Fruit fly (Drosophila melanogaster) whole organism, embryonic: ENCODE results near the gene CG4009.

ENCODE experiments used
- B-H1 ChIP-seq: fragments of 200-800 bp; sonication (Bioruptor generic); IDR thresholded peaks from 3 replicates; pipeline ENCODE4 v1.3.6; 2022; ENCODE audit warnings: missing biosample characterization, missing genetic modification characterization
- Bgb ChIP-seq: fragments of 200-800 bp; sonication (Bioruptor generic); IDR thresholded peaks from 2 replicates; pipeline ENCODE4 v1.3.6; 2022; ENCODE audit warnings: missing biosample characterization, missing genetic modification characterization; ENCODE audit not compliant: partially characterized antibody
- CG10321 ChIP-seq: fragments of 200-800 bp; sonication (Bioruptor generic); IDR thresholded peaks from 2 replicates; pipeline ENCODE4 v1.3.6; 2022; ENCODE audit warnings: missing biosample characterization, missing genetic modification characterization
- CG12219 ChIP-seq: fragments of 200-800 bp; sonication (Bioruptor generic); optimal IDR thresholded peaks from 3 replicates; lab custom pipeline; 2018; ENCODE audit warnings: missing biosample characterization, mild to moderate bottlenecking, missing genetic modification characterization
- CG12391 ChIP-seq: fragments of 200-800 bp; sonication (Bioruptor generic); optimal IDR thresholded peaks from 3 replicates; lab custom pipeline; 2018; ENCODE audit warnings: missing biosample characterization, mild to moderate bottlenecking, missing genetic modification characterization, moderate library complexity
- CG1602 ChIP-seq: fragments of 200-800 bp; sonication (Bioruptor generic); optimal IDR thresholded peaks from 3 replicates; lab custom pipeline; 2016; ENCODE audit warnings: missing biosample characterization, missing genetic modification characterization
- CG18262 ChIP-seq: fragments of 200-800 bp; optimal IDR thresholded peaks from 3 replicates; lab custom pipeline; 2019; ENCODE audit warnings: missing biosample characterization, mild to moderate bottlenecking, missing genetic modification characterization, moderate library complexity
- CG18619 ChIP-seq: fragments of 200-800 bp; sonication (Bioruptor generic); optimal IDR thresholded peaks from 3 replicates; lab custom pipeline; 2017; ENCODE audit warnings: missing biosample characterization, mild to moderate bottlenecking, missing genetic modification characterization
- CG2116 ChIP-seq: fragments of 200-800 bp; sonication (Bioruptor generic); optimal IDR thresholded peaks from 3 replicates; lab custom pipeline; 2018; ENCODE audit warnings: missing biosample characterization, mild to moderate bottlenecking, missing genetic modification characterization
- CG30020 ChIP-seq: fragments of 200-800 bp; optimal IDR thresholded peaks from 2 replicates; lab custom pipeline; 2019; ENCODE audit warnings: missing biosample characterization, mild to moderate bottlenecking, missing genetic modification characterization, moderate library complexity
- CG31388 ChIP-seq: fragments of 200-800 bp; sonication (Bioruptor generic); optimal IDR thresholded peaks from 2 replicates; lab custom pipeline; 2016; ENCODE audit warnings: missing biosample characterization, missing genetic modification characterization
- CG42726 ChIP-seq: fragments of 200-800 bp; sonication (Bioruptor generic); IDR thresholded peaks from 2 replicates; pipeline ENCODE4 v1.3.6; 2022; ENCODE audit warnings: missing biosample characterization, missing genetic modification characterization; ENCODE audit not compliant: partially characterized antibody
- CG4360 ChIP-seq: fragments of 200-800 bp; sonication (Bioruptor generic); IDR thresholded peaks from 2 replicates; pipeline ENCODE4 v1.3.6; 2022; ENCODE audit warnings: missing biosample characterization, missing genetic modification characterization
- CG4707 ChIP-seq: fragments of 200-800 bp; sonication (Bioruptor generic); optimal IDR thresholded peaks from 2 replicates; lab custom pipeline; 2018; ENCODE audit warnings: missing biosample characterization, mild to moderate bottlenecking, missing genetic modification characterization, moderate library complexity
- CG9797 ChIP-seq: fragments of 200-800 bp; sonication (Bioruptor generic); optimal IDR thresholded peaks from 3 replicates; lab custom pipeline; 2018; ENCODE audit warnings: missing biosample characterization, mild to moderate bottlenecking, missing genetic modification characterization
- CG9932 ChIP-seq: fragments of 200-800 bp; sonication (Bioruptor generic); IDR thresholded peaks from 2 replicates; pipeline ENCODE4 v1.3.6; 2022; ENCODE audit warnings: missing biosample characterization, missing genetic modification characterization
- D ChIP-seq, 2 experiments: fragments of 200-800 bp in 1 of 2; fragments of >200 bp in 1 of 2; sonication (Bioruptor generic) in 1 of 2; optimal IDR thresholded peaks; 2 replicates in 1 of 2; 3 replicates in 1 of 2; lab custom pipeline; 2017; ENCODE audit warnings: mild to moderate bottlenecking in 1 of 2, missing biosample characterization in 1 of 2, missing genetic modification characterization in 1 of 2, missing genetic modification reagents in 1 of 2
- Doc3 ChIP-seq: fragments of 200-800 bp; sonication (Bioruptor generic); IDR thresholded peaks from 3 replicates; pipeline ENCODE4 v1.3.6; 2022; ENCODE audit warnings: missing biosample characterization, missing genetic modification characterization; ENCODE audit not compliant: partially characterized antibody
- E2f1 ChIP-seq: fragments of 200-800 bp; sonication (Bioruptor generic); IDR thresholded peaks from 2 replicates; pipeline ENCODE4 v1.3.6; 2022; ENCODE audit warnings: missing biosample characterization, missing genetic modification characterization
- Ets97D ChIP-seq: fragments of 200-800 bp; sonication (Bioruptor generic); optimal IDR thresholded peaks from 3 replicates; lab custom pipeline; 2016; ENCODE audit warnings: missing biosample characterization, missing genetic modification characterization
- HHEX ChIP-seq: fragments of 200-800 bp; sonication (Bioruptor generic); optimal IDR thresholded peaks from 3 replicates; lab custom pipeline; 2017; ENCODE audit warnings: missing biosample characterization, mild to moderate bottlenecking, missing genetic modification characterization, missing genetic modification reagents
- Jarid2 ChIP-seq: fragments of 200-800 bp; sonication (Bioruptor generic); optimal IDR thresholded peaks from 3 replicates; lab custom pipeline; 2017; ENCODE audit warnings: mild to moderate bottlenecking, missing biosample characterization, missing genetic modification reagents, missing genetic modification characterization
- Ravus ChIP-seq: fragments of 200-800 bp; sonication (Bioruptor generic); IDR thresholded peaks from 2 replicates; pipeline ENCODE4 v1.3.6; 2022; ENCODE audit warnings: missing biosample characterization, missing genetic modification characterization
- Rx ChIP-seq: fragments of 200-800 bp; sonication (Bioruptor generic); IDR thresholded peaks from 2 replicates; pipeline ENCODE4 v1.3.6; 2022; ENCODE audit warnings: missing biosample characterization, missing genetic modification characterization
- Sry-δ ChIP-seq: fragments of 200-800 bp; sonication (Bioruptor generic); optimal IDR thresholded peaks from 2 replicates; lab custom pipeline; 2016; ENCODE audit warnings: missing biosample characterization, missing genetic modification characterization
- TFAM ChIP-seq: fragments of 200-800 bp; sonication (Bioruptor generic); optimal IDR thresholded peaks from 2 replicates; lab custom pipeline; 2017; ENCODE audit warnings: missing biosample characterization, missing genetic modification characterization, inconsistent platforms
- Vsx1 ChIP-seq: fragments of 200-800 bp; sonication (Bioruptor generic); optimal IDR thresholded peaks from 2 replicates; lab custom pipeline; 2017; ENCODE audit warnings: missing biosample characterization, mild to moderate bottlenecking, missing genetic modification characterization, missing genetic modification reagents
- ash1 ChIP-seq: fragments of 200-800 bp; sonication (Bioruptor generic); optimal IDR thresholded peaks from 2 replicates; lab custom pipeline; 2018; ENCODE audit warnings: missing biosample characterization, mild to moderate bottlenecking, missing genetic modification characterization
- az2 ChIP-seq: fragments of 200-800 bp; sonication (Bioruptor generic); optimal IDR thresholded peaks from 3 replicates; lab custom pipeline; 2016; ENCODE audit warnings: missing biosample characterization, missing genetic modification characterization
- btn ChIP-seq: fragments of 200-800 bp; sonication (Bioruptor generic); optimal IDR thresholded peaks from 2 replicates; lab custom pipeline; 2016; ENCODE audit warnings: missing biosample characterization, missing genetic modification characterization
- cas ChIP-seq: fragments of 200-800 bp; sonication (Bioruptor generic); IDR thresholded peaks from 2 replicates; pipeline ENCODE4 v1.3.6; 2022; ENCODE audit warnings: missing biosample characterization, missing genetic modification characterization
- cg ChIP-seq: fragments of 200-800 bp; sonication (Bioruptor generic); optimal IDR thresholded peaks from 3 replicates; lab custom pipeline; 2019; ENCODE audit warnings: missing biosample characterization, mild to moderate bottlenecking, missing genetic modification characterization, moderate library complexity
- chinmo ChIP-seq: fragments of 200-800 bp; sonication (Bioruptor generic); IDR thresholded peaks from 4 replicates; pipeline ENCODE4 v1.3.6; 2022; ENCODE audit warnings: missing biosample characterization, missing genetic modification characterization; ENCODE audit not compliant: partially characterized antibody
- dan ChIP-seq: fragments of 200-800 bp; sonication (Bioruptor generic); IDR thresholded peaks from 2 replicates; pipeline ENCODE4 v1.3.6; 2022; ENCODE audit warnings: missing biosample characterization, missing genetic modification characterization
- fd3F ChIP-seq: fragments of 200-800 bp; sonication (Bioruptor generic); optimal IDR thresholded peaks from 2 replicates; lab custom pipeline; 2018; ENCODE audit warnings: missing biosample characterization, mild to moderate bottlenecking, missing genetic modification characterization, moderate library complexity
- gce ChIP-seq: fragments of 200-800 bp; sonication (Bioruptor generic); IDR thresholded peaks from 3 replicates; pipeline ENCODE4 v1.3.6; 2022; ENCODE audit warnings: missing biosample characterization, missing genetic modification characterization
- jumu ChIP-seq: fragments of 200-800 bp; sonication (Bioruptor generic); optimal IDR thresholded peaks from 3 replicates; lab custom pipeline; 2016; ENCODE audit warnings: missing biosample characterization, missing genetic modification characterization
- kah ChIP-seq: fragments of 200-800 bp; sonication (Bioruptor generic); optimal IDR thresholded peaks from 2 replicates; lab custom pipeline; 2018; ENCODE audit warnings: missing biosample characterization, mild to moderate bottlenecking, missing genetic modification characterization
- lola ChIP-seq, 3 experiments: fragments of >200 bp in 2 of 3; fragments of 200-800 bp in 1 of 3; sonication (Bioruptor generic) in 1 of 3; optimal IDR thresholded peaks; 2 replicates each; lab custom pipeline; 2017 to 2019; ENCODE audit warnings: missing biosample characterization in 3 of 3, missing genetic modification characterization in 3 of 3, mild to moderate bottlenecking in 1 of 3, moderate library complexity in 1 of 3
- nerfin-2 ChIP-seq: fragments of 200-800 bp; sonication (Bioruptor generic); IDR thresholded peaks from 2 replicates; pipeline ENCODE4 v1.3.6; 2022; ENCODE audit warnings: missing biosample characterization, missing genetic modification characterization; ENCODE audit not compliant: partially characterized antibody
- nmo ChIP-seq: fragments of 200-800 bp; sonication (Bioruptor generic); optimal IDR thresholded peaks from 2 replicates; lab custom pipeline; 2018; ENCODE audit warnings: missing biosample characterization, mild to moderate bottlenecking, missing genetic modification characterization, moderate library complexity
- onecut ChIP-seq: fragments of 200-800 bp; sonication (Bioruptor generic); IDR thresholded peaks from 2 replicates; pipeline ENCODE4 v1.3.6; 2022; ENCODE audit warnings: missing biosample characterization, missing genetic modification characterization
- run ChIP-seq: fragments of 200-800 bp; sonication (Bioruptor generic); optimal IDR thresholded peaks from 3 replicates; lab custom pipeline; 2018; ENCODE audit warnings: missing biosample characterization, mild to moderate bottlenecking, missing genetic modification characterization
- sd ChIP-seq: fragments of 200-800 bp; sonication (Bioruptor generic); optimal IDR thresholded peaks from 3 replicates; lab custom pipeline; 2018; ENCODE audit warnings: missing biosample characterization, mild to moderate bottlenecking, missing genetic modification characterization, moderate library complexity
- sens ChIP-seq: fragments of 200-800 bp; sonication (Bioruptor generic); peaks from one replicate; lab custom pipeline; 2016; ENCODE audit warnings: missing biosample characterization, missing genetic modification characterization
- slbo ChIP-seq: fragments of 200-800 bp; sonication (Bioruptor generic); IDR thresholded peaks from 2 replicates; pipeline ENCODE4 v1.3.6; 2022; ENCODE audit warnings: missing biosample characterization, missing genetic modification characterization
- wdn ChIP-seq: fragments of 200-800 bp; sonication (Bioruptor generic); IDR thresholded peaks from 2 replicates; pipeline ENCODE4 v1.3.6; 2022; ENCODE audit warnings: missing biosample characterization, missing genetic modification characterization
- zfh2 ChIP-seq: fragments of 200-800 bp; sonication (Bioruptor generic); optimal IDR thresholded peaks from 2 replicates; lab custom pipeline; 2016; ENCODE audit warnings: missing biosample characterization, missing genetic modification characterization

Gene CG4009

DNA sequence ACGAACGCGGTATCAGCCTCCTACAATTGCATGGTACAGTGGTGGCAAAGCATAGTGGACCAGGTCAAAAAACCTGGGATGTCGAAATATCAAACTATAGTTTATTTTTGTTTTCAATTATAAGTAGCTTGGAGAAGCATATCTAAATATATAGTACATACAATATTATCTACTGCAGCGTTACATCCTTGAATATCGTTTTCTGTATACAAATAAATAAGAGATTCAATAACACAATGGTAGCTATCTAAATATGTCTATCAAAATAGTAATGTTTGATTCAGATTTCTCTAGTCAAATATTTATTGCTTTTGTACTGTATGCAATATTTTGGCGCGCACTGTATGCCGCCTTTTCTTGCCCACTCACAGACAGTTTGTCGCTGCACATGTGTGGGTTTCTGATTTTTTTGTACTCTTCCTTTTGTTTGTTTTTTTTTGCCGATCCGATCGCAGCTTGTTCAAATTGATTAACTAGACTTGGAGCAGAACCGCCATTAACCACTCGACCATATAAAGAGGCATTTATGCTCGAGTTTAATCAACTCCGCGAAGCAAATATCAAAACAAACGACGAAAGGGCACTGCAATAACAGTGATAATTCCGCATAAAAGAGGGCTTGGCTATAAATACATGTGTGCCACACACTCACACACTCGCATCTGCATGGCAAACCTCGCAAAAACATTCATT is 45.0 kb upstream of the CG4009 start (continued):
- TF ChIP-seq cas (GFP tag; lab: Robert Waterston, UW) = peak; percentile 78
- no peak for TF ChIP-seq CG9797 (GFP tag; lab: Kevin White, UChicago)
- peak; percentile 95 for TF ChIP-seq CG12219
- no peak for TF ChIP-seq Sry-δ
- peak; percentile 26 for TF ChIP-seq cg
- 0 out of 2 replicates have a peak, but pooled peaks have one; percentile 35 for TF ChIP-seq dan
- TF ChIP-seq CG10321 (GFP tag; lab: Robert Waterston, UW) = peak; percentile 67; the same call in 1 of the 2 replicates
- TF ChIP-seq CG30020 = peak; percentile 77
- TF ChIP-seq sd (tag; lab: Kevin White, UChicago) = peak; percentile 85
- TF ChIP-seq slbo (GFP tag; lab: Robert Waterston, UW) = peak; percentile 93
- TF ChIP-seq onecut (GFP tag; lab: Robert Waterston, UW) = peak; percentile 91
- peak; percentile 94 for TF ChIP-seq E2f1 (GFP tag; lab: Robert Waterston, UW)
- peak; percentile 78 for TF ChIP-seq TFAM (GFP tag; lab: Kevin White, UChicago)
- peak; percentile 55 for TF ChIP-seq ash1 (GFP tag; lab: Kevin White, UChicago)
- no peak for TF ChIP-seq Doc3 (GFP tag; lab: Robert Waterston, UW)
- peak; percentile 73 for TF ChIP-seq CG31388 (GFP tag; lab: Kevin White, UChicago)
- peak; percentile 96 for TF ChIP-seq az2 (GFP tag; lab: Kevin White, UChicago)
- TF ChIP-seq Bgb (GFP tag; lab: Robert Waterston, UW) = no peak
- TF ChIP-seq B-H1 (GFP tag; lab: Robert Waterston, UW) = peak; percentile 88
- peak; percentile 95 for TF ChIP-seq run
- TF ChIP-seq wdn = peak; percentile 82
- TF ChIP-seq HHEX (GFP tag; lab: Kevin White, UChicago) = peak; percentile 94
- no peak for TF ChIP-seq nerfin-2 (GFP tag; lab: Robert Waterston, UW)
- TF ChIP-seq Jarid2 (GFP tag; lab: Kevin White, UChicago) = peak; percentile 82
- TF ChIP-seq CG18262 (tag; lab: Kevin White, UChicago) = peak; percentile 98
- TF ChIP-seq nmo (GFP tag; lab: Kevin White, UChicago) = peak; percentile 97
- TF ChIP-seq Ets97D (GFP tag; lab: Kevin White, UChicago) = peak; percentile 69
- TF ChIP-seq D (optimal IDR thresholded peaks at IDR 0.05; lab: Kevin White, UChicago) = no peak
- peak; percentile 95 for TF ChIP-seq D (GFP tag; optimal IDR thresholded peaks at IDR 0.05; lab: Kevin White, UChicago)
- TF ChIP-seq Ravus = peak; percentile 73
- TF ChIP-seq CG1602 (GFP tag; lab: Kevin White, UChicago) = peak; percentile 94
- peak; percentile 90 for TF ChIP-seq kah (GFP tag; lab: Kevin White, UChicago)
- TF ChIP-seq Rx (GFP tag; lab: Robert Waterston, UW) = peak; percentile 91
- peak; percentile 98 for TF ChIP-seq CG12391
- TF ChIP-seq sens (GFP tag; lab: Kevin White, UChicago) = peak; percentile 99
- peak; percentile 86 for TF ChIP-seq gce
- peak; percentile 86 for TF ChIP-seq CG9932 (GFP tag; lab: Robert Waterston, UW)
- TF ChIP-seq CG42726 (GFP tag; lab: Robert Waterston, UW) = no peak
- TF ChIP-seq btn (GFP tag; lab: Kevin White, UChicago) = peak; percentile 71
- TF ChIP-seq CG18619 (GFP tag; lab: Kevin White, UChicago) = peak; percentile 95
- TF ChIP-seq chinmo (GFP tag; lab: Robert Waterston, UW) = no peak
- TF ChIP-seq CG4360 (GFP tag; lab: Robert Waterston, UW) = peak; percentile 69
- peak in 1 of 3 experiments; percentile 97 for TF ChIP-seq lola (GFP tag; optimal IDR thresholded peaks at IDR 0.05; lab: Kevin White, UChicago)
- TF ChIP-seq Vsx1 (GFP tag; lab: Kevin White, UChicago) = peak; percentile 92
- TF ChIP-seq jumu = peak; percentile 86
- peak; percentile 88 for TF ChIP-seq CG2116
- peak; percentile 91 for TF ChIP-seq fd3F (GFP tag; lab: Kevin White, UChicago)
- TF ChIP-seq CG4707 = peak; percentile 85
- peak; percentile 86 for TF ChIP-seq zfh2 (GFP tag; lab: Kevin White, UChicago)
